Fruit fly (Drosophila melanogaster) whole organism, prepupa: ENCODE results near the gene CG12986.
A peak's percentile ranks its signal among the peaks of the same experiment; 100 is the strongest.

Experiments
- CG6792 ChIP-seq: fragments of 200-800 bp; sonication (Bioruptor generic); optimal IDR thresholded peaks from 3 replicates; lab custom pipeline; 2016; ENCODE audit warnings: missing biosample characterization, missing genetic modification characterization
- Gug ChIP-seq: fragments of 200-800 bp; sonication (Bioruptor generic); IDR thresholded peaks from 2 replicates; pipeline ENCODE4 v1.3.6; 2022; ENCODE audit warnings: missing biosample characterization, missing genetic modification characterization
- Sox102F ChIP-seq: fragments of 200-800 bp; sonication (Bioruptor generic); optimal IDR thresholded peaks from 2 replicates; lab custom pipeline; 2016; ENCODE audit warnings: missing biosample characterization, mild to moderate bottlenecking, missing genetic modification characterization
- esn ChIP-seq: fragments of 200-800 bp; sonication (Bioruptor generic); optimal IDR thresholded peaks from 2 replicates; lab custom pipeline; 2016; ENCODE audit warnings: missing biosample characterization, mild to moderate bottlenecking, missing genetic modification characterization, moderate library complexity

DNA sequence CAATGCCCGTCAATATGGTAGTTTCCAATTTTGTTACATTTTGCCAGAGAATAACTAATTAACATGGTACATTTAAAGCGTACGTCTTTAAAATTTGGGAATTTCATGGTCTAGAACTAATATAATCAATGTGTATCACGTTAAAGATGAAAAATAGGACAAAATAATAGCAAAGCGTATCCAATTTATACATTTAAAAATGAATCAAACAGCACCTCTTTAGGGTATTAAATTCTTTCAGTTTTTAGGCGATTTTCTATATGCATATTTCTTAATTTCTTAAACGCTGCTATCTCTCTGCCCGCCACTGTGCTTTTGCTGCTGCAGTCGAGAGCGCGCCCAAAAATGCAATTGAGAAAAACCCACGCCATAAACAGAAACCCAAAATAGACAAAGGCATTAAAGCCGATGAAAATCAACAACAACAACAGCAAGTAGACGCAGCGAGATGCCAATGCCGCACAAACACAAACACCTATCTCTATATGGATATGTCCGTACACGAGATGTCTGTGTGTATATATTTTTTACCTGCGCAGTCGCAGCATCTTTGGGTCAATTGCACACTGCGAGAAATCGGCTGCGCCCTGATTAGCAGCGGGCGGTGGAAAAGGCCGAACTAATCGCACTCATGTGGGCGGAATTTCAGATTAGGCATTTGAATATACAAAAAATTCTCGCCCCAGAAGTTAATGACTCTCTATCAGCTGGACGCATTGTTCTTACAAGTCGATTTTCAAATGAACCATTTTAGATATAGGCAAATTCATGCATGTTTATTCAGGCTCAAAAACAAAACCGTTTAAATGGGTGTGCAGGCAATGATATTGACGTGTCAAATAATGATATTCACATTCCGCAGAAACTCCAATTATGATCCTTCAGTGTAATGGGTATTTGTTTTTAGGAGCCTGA is 9.9 kb upstream of the CG12986 start:
- peak; percentile 43; the same call in 1 of the 2 replicates for TF ChIP-seq Gug (GFP tag; lab: Robert Waterston, UW)
- TF ChIP-seq Sox102F (GFP tag; lab: Kevin White, UChicago): peak; percentile 28
- TF ChIP-seq CG6792 (GFP tag; lab: Kevin White, UChicago): peak; percentile 58
- peak; percentile 41 for TF ChIP-seq esn (GFP tag; lab: Kevin White, UChicago)
